Worm (Caenorhabditis elegans): ENCODE measurements around the gene cdh-9.

ce11 chrX:16566358-16566757 lies 28.7 kb upstream of the cdh-9 start:
- TF ChIP-seq ama-1 (optimal IDR thresholded peaks at IDR 0.05), result peak; percentile 11
- TF ChIP-seq blmp-1 (tag; optimal IDR thresholded peaks at IDR 0.05; ENCODE audit: insufficient read depth), result no peak
- no peak for TF ChIP-seq nhr-77 (tag; optimal IDR thresholded peaks at IDR 0.05)
- TF ChIP-seq nhr-11 (tag; optimal IDR thresholded peaks at IDR 0.05), result no peak
- TF ChIP-seq nhr-12 (tag; optimal IDR thresholded peaks at IDR 0.05), result no peak

All from whole organism, L2 larva.